Fruit fly (Drosophila melanogaster): ENCODE data around the gene Flo2.
A peak's percentile ranks its signal among the peaks of the same experiment; 100 is the strongest.

Gene Flo2

dm6 chrX:14848755-14849354 lies 9.7 kb downstream of the Flo2 start, which contains the start of gene CG9522 (continued):
- peak; percentile 33 for TF ChIP-seq HmgZ (tag; optimal IDR thresholded peaks at IDR 0.05)
- TF ChIP-seq CG8765 (GFP tag; IDR thresholded peaks at IDR 0.05): peak; percentile 53; the same call in 1 of the 2 replicates
- TF ChIP-seq nerfin-2 (GFP tag; IDR thresholded peaks at IDR 0.05; ENCODE audit: partially characterized antibody): no peak
- peak; percentile 68; the same call in 2 of the 3 replicates for TF ChIP-seq CG2889 (GFP tag; IDR thresholded peaks at IDR 0.05)
- no peak for TF ChIP-seq CG10321 (GFP tag; IDR thresholded peaks at IDR 0.05)
- no peak for TF ChIP-seq CG10543 (GFP tag; optimal IDR thresholded peaks at IDR 0.05)
- no peak for TF ChIP-seq wek (GFP tag; optimal IDR thresholded peaks at IDR 0.05)
- no peak for TF ChIP-seq hb (GFP tag; IDR thresholded peaks at IDR 0.05; ENCODE audit: partially characterized antibody)
- TF ChIP-seq CG14014 (GFP tag; IDR thresholded peaks at IDR 0.05): peak; percentile 70
- TF ChIP-seq CTCF (GFP tag; optimal IDR thresholded peaks at IDR 0.05): peak; percentile 20
- TF ChIP-seq NK7.1 (GFP tag; optimal IDR thresholded peaks at IDR 0.05): no peak
- TF ChIP-seq CG11696 (GFP tag; IDR thresholded peaks at IDR 0.05): peak; percentile 60; the same call in 1 of the 2 replicates
- TF ChIP-seq CG10462 (GFP tag; optimal IDR thresholded peaks at IDR 0.05): peak; percentile 33
- TF ChIP-seq CG8281 (tag; optimal IDR thresholded peaks at IDR 0.05): peak; percentile 20
- peak; percentile 85 for TF ChIP-seq zfh1 (GFP tag; IDR thresholded peaks at IDR 0.05)
- no peak for TF ChIP-seq CG43689 (GFP tag; IDR thresholded peaks at IDR 0.05)
- peak; percentile 52 for TF ChIP-seq CoRest (tag; optimal IDR thresholded peaks at IDR 0.05)

- TF ChIP-seq hth (optimal IDR thresholded peaks at IDR 0.05) (no peak), Meics (GFP tag; optimal IDR thresholded peaks at IDR 0.05) (peak; percentile 81)
Observed at dm6 chrX:14850069-14850468, 10.9 kb downstream of the Flo2 start.

- no peak for TF ChIP-seq Atf-2 (GFP tag; optimal IDR thresholded peaks at IDR 0.05)
- no peak for TF ChIP-seq CG43689 (GFP tag; IDR thresholded peaks at IDR 0.05)
- peak; percentile 95 for TF ChIP-seq CG13894 (tag; optimal IDR thresholded peaks at IDR 0.05)
- TF ChIP-seq hbn (GFP tag; IDR thresholded peaks at IDR 0.05; ENCODE audit: partially characterized antibody): no peak
- TF ChIP-seq CG8765 (GFP tag; IDR thresholded peaks at IDR 0.05): no peak
- no peak for TF ChIP-seq grau (tag; optimal IDR thresholded peaks at IDR 0.05)
- no peak for TF ChIP-seq Bdp1 (GFP tag; optimal IDR thresholded peaks at IDR 0.05)
- no peak for TF ChIP-seq HmgZ (tag; optimal IDR thresholded peaks at IDR 0.05)
- TF ChIP-seq CG17802 (tag; optimal IDR thresholded peaks at IDR 0.05): no peak
- TF ChIP-seq CG9609 (GFP tag; optimal IDR thresholded peaks at IDR 0.05): no peak
- TF ChIP-seq vnd (GFP tag; IDR thresholded peaks at IDR 0.05; ENCODE audit: partially characterized antibody): no peak
- no peak for TF ChIP-seq CG17568 (GFP tag; optimal IDR thresholded peaks at IDR 0.05)
- no peak for TF ChIP-seq mirr (GFP tag; optimal IDR thresholded peaks at IDR 0.05)
- no peak for TF ChIP-seq ftz-f1 (GFP tag; optimal IDR thresholded peaks at IDR 0.05)
- TF ChIP-seq chinmo (GFP tag; IDR thresholded peaks at IDR 0.05; ENCODE audit: partially characterized antibody): 0 out of 4 replicates have a peak, but pooled peaks have one; percentile 72
- TF ChIP-seq Hr3 (GFP tag; optimal IDR thresholded peaks at IDR 0.05): no peak
- peak in 1 of 2 experiments; percentile 24 for TF ChIP-seq Eip74EF (GFP tag; optimal IDR thresholded peaks at IDR 0.05)
- TF ChIP-seq tna (GFP tag; IDR thresholded peaks at IDR 0.05; ENCODE audit: partially characterized antibody): no peak
- TF ChIP-seq sd (tag; optimal IDR thresholded peaks at IDR 0.05): peak; percentile 0
- TF ChIP-seq prd (optimal IDR thresholded peaks at IDR 0.05): no peak
- no peak for TF ChIP-seq prd (GFP tag; IDR thresholded peaks at IDR 0.05)
- no peak for TF ChIP-seq Nf-YB (GFP tag; optimal IDR thresholded peaks at IDR 0.05)
- peak; percentile 91 for TF ChIP-seq Deaf1 (tag; optimal IDR thresholded peaks at IDR 0.05)
- peak in 1 of 2 experiments; percentile 8 for TF ChIP-seq Pdp1 (GFP tag; optimal IDR thresholded peaks at IDR 0.05)
- TF ChIP-seq Hmx (GFP tag; optimal IDR thresholded peaks at IDR 0.05): no peak
Observed at dm6 chrX:14853153-14853672, 14.0 kb downstream of the Flo2 start, which contains the start of gene CG9521. CG9521 (minus strand) TSS chrX:14853269.
